Fruit fly (Drosophila melanogaster): Measurements from ENCODE around the gene CG34382.

CG34382 gene

dm6 chr3L:9898355-9898754, 19.6 kb downstream of the CG34382 start, which contains the start of the genes CG6707 and CG46387 (continued):
- no peak for TF ChIP-seq cwo (GFP tag; optimal IDR thresholded peaks at IDR 0.05)
- TF ChIP-seq Spps (tag; optimal IDR thresholded peaks at IDR 0.05): no peak
- TF ChIP-seq tll (GFP tag; optimal IDR thresholded peaks at IDR 0.05): no peak
- TF ChIP-seq gcm (GFP tag; optimal IDR thresholded peaks at IDR 0.05): no peak
- no peak for TF ChIP-seq CrebB (tag; optimal IDR thresholded peaks at IDR 0.05)
- peak; percentile 94 for TF ChIP-seq CG4617 (GFP tag; optimal IDR thresholded peaks at IDR 0.05; ENCODE audit: borderline replicate concordance)
- TF ChIP-seq CG7372 (GFP tag; IDR thresholded peaks at IDR 0.05): no peak
- no peak for TF ChIP-seq CG10654 (GFP tag; optimal IDR thresholded peaks at IDR 0.05)
- peak; percentile 9 for TF ChIP-seq CG33213 (GFP tag; optimal IDR thresholded peaks at IDR 0.05)
- no peak for TF ChIP-seq Nf-YA (GFP tag; IDR thresholded peaks at IDR 0.05)
- no peak for TF ChIP-seq mld (GFP tag; IDR thresholded peaks at IDR 0.05; ENCODE audit: partially characterized antibody)
- TF ChIP-seq sima (GFP tag; optimal IDR thresholded peaks at IDR 0.05): no peak
- TF ChIP-seq CG17361 (GFP tag; IDR thresholded peaks at IDR 0.05): no peak
- no peak for TF ChIP-seq Doc2 (GFP tag; IDR thresholded peaks at IDR 0.05)
- no peak for TF ChIP-seq ftz-f1 (GFP tag; optimal IDR thresholded peaks at IDR 0.05)
- no peak for TF ChIP-seq CG18011 (GFP tag; optimal IDR thresholded peaks at IDR 0.05)
- TF ChIP-seq pzg (GFP tag; optimal IDR thresholded peaks at IDR 0.05): peak; percentile 91
- 0 out of 2 replicates have a peak, but pooled peaks have one; percentile 25 for TF ChIP-seq ara (GFP tag; IDR thresholded peaks at IDR 0.05)
- TF ChIP-seq prd (optimal IDR thresholded peaks at IDR 0.05): no peak
- TF ChIP-seq prd (GFP tag; IDR thresholded peaks at IDR 0.05): peak; percentile 48; the same call in 1 of the 3 replicates
- TF ChIP-seq CG17359 (tag; optimal IDR thresholded peaks at IDR 0.05): no peak
- no peak for TF ChIP-seq CG12219 (GFP tag; optimal IDR thresholded peaks at IDR 0.05)
- no peak for TF ChIP-seq Atf-2 (GFP tag; optimal IDR thresholded peaks at IDR 0.05)
- TF ChIP-seq wdn (GFP tag; IDR thresholded peaks at IDR 0.05): no peak
- no peak for TF ChIP-seq CG7357 (GFP tag; IDR thresholded peaks at IDR 0.05)
- no peak for TF ChIP-seq CG11456 (GFP tag; IDR thresholded peaks at IDR 0.05)
- no peak for TF ChIP-seq tna (GFP tag; IDR thresholded peaks at IDR 0.05; ENCODE audit: partially characterized antibody)
- peak; percentile 47 for TF ChIP-seq pum (GFP tag; optimal IDR thresholded peaks at IDR 0.05)
- TF ChIP-seq Gsc (GFP tag; IDR thresholded peaks at IDR 0.05): no peak
- TF ChIP-seq CG8089 (GFP tag; optimal IDR thresholded peaks at IDR 0.05): no peak
- TF ChIP-seq NC2β (GFP tag; optimal IDR thresholded peaks at IDR 0.05): no peak
- TF ChIP-seq Hand (GFP tag; optimal IDR thresholded peaks at IDR 0.05): no peak
- TF ChIP-seq CG13894 (tag; optimal IDR thresholded peaks at IDR 0.05): peak; percentile 22
- TF ChIP-seq HmgZ (tag; optimal IDR thresholded peaks at IDR 0.05): peak; percentile 74
- no peak for TF ChIP-seq Doc3 (GFP tag; IDR thresholded peaks at IDR 0.05; ENCODE audit: partially characterized antibody)
- TF ChIP-seq CG17186 (GFP tag; optimal IDR thresholded peaks at IDR 0.05): peak; percentile 24
- no peak for TF ChIP-seq CG7745 (tag; optimal IDR thresholded peaks at IDR 0.05)
- TF ChIP-seq C15 (GFP tag; IDR thresholded peaks at IDR 0.05): no peak
- no peak for TF ChIP-seq abd-A (tag; optimal IDR thresholded peaks at IDR 0.05)
- TF ChIP-seq Rx (GFP tag; IDR thresholded peaks at IDR 0.05): no peak
- TF ChIP-seq Hmx (GFP tag; optimal IDR thresholded peaks at IDR 0.05): no peak
- no peak for TF ChIP-seq Usf (GFP tag; optimal IDR thresholded peaks at IDR 0.05)
- TF ChIP-seq CG4424 (GFP tag; optimal IDR thresholded peaks at IDR 0.05): no peak
- TF ChIP-seq jumu (GFP tag; optimal IDR thresholded peaks at IDR 0.05): peak; percentile 44
- no peak for TF ChIP-seq dimm (GFP tag; IDR thresholded peaks at IDR 0.05)
- no peak for TF ChIP-seq CG3281 (GFP tag; optimal IDR thresholded peaks at IDR 0.05)
- peak; percentile 56 for TF ChIP-seq CG17829 (tag; optimal IDR thresholded peaks at IDR 0.05)
- no peak for TF ChIP-seq ase (GFP tag; IDR thresholded peaks at IDR 0.05)
- peak; percentile 34 for TF ChIP-seq CG12769 (tag; optimal IDR thresholded peaks at IDR 0.05)
- TF ChIP-seq gro (GFP tag; optimal IDR thresholded peaks at IDR 0.05): peak; percentile 8
- no peak for TF ChIP-seq Mes4 (GFP tag; optimal IDR thresholded peaks at IDR 0.05)
- TF ChIP-seq E2f1 (GFP tag; IDR thresholded peaks at IDR 0.05): 0 out of 2 replicates have a peak, but pooled peaks have one; percentile 12
